Worm (Caenorhabditis elegans) whole organism, L4 larva: ENCODE measurements around the gene C25H3.3.

Experiments used
- T26A8.4 ChIP-seq: fragments of 200-800 bp; sonication (Bioruptor generic); IDR thresholded peaks from 2 replicates; pipeline ENCODE4 v1.3.6; 2022; ENCODE audit warnings: missing genetic modification characterization, missing compliant biosample characterization
- Y5F2A.4 ChIP-seq: fragments of 200-800 bp; sonication (Bioruptor generic); optimal IDR thresholded peaks from 2 replicates; lab custom pipeline; 2018; ENCODE audit warnings: mild to moderate bottlenecking, missing genetic modification characterization, missing compliant biosample characterization
- Y75B8A.6 ChIP-seq: fragments of 200-800 bp; sonication (Bioruptor generic); IDR thresholded peaks from 2 replicates; pipeline ENCODE4 v1.3.6; 2022; ENCODE audit warnings: missing genetic modification reagents, missing genetic modification characterization, missing compliant biosample characterization
- aha-1 ChIP-seq: fragments of 150-350 bp; peaks from one replicate; lab custom pipeline; 2014; ENCODE audit warnings: missing biosample characterization, missing genetic modification characterization
- aly-2 ChIP-seq: sonication (generic microtip); optimal IDR thresholded peaks from 2 replicates; lab custom pipeline; 2018; ENCODE audit warnings: missing biosample characterization, missing genetic modification characterization
- arid-1 ChIP-seq: fragments of 200-800 bp; sonication (Bioruptor generic); conservative IDR thresholded peaks from 2 replicates; pipeline ENCODE4 v1.3.6; 2022; ENCODE audit warnings: missing genetic modification reagents, missing genetic modification characterization, missing compliant biosample characterization
- attf-4 ChIP-seq: sonication (generic microtip); optimal IDR thresholded peaks from 3 replicates; lab custom pipeline; 2017; ENCODE audit warnings: missing biosample characterization, missing genetic modification characterization
- ceh-20 ChIP-seq: fragments of 200-800 bp; sonication (Bioruptor generic); IDR thresholded peaks from 2 replicates; pipeline ENCODE4 v1.3.6; 2022; ENCODE audit warnings: missing genetic modification reagents, missing genetic modification characterization, missing compliant biosample characterization
- ceh-28 ChIP-seq: fragments of 150-350 bp; optimal IDR thresholded peaks from 2 replicates; lab custom pipeline; 2014; ENCODE audit warnings: missing biosample characterization, missing genetic modification reagents, missing genetic modification characterization
- ceh-32 ChIP-seq: sonication (generic microtip); optimal IDR thresholded peaks from 2 replicates; lab custom pipeline; 2016; ENCODE audit warnings: mild to moderate bottlenecking, missing genetic modification characterization, missing compliant biosample characterization; ENCODE audit not compliant: poor library complexity
- ceh-44 ChIP-seq: fragments of 200-800 bp; sonication (Bioruptor generic); IDR thresholded peaks from 2 replicates; pipeline ENCODE4 v1.3.6; 2022; ENCODE audit warnings: missing genetic modification reagents, missing genetic modification characterization, missing compliant biosample characterization
- ctbp-1 ChIP-seq: fragments of 200-800 bp; sonication (Bioruptor generic); IDR thresholded peaks from 2 replicates; pipeline ENCODE4 v1.3.6; 2022; ENCODE audit warnings: missing genetic modification reagents, missing genetic modification characterization, missing compliant biosample characterization
- daf-12 ChIP-seq: fragments of 150-350 bp; optimal IDR thresholded peaks from 2 replicates; lab custom pipeline; 2014; ENCODE audit warnings: missing biosample characterization, missing genetic modification reagents, missing genetic modification characterization
- daf-19 ChIP-seq: fragments of 200-800 bp; sonication (Bioruptor generic); conservative IDR thresholded peaks from 2 replicates; pipeline ENCODE4 v1.3.6; 2022; ENCODE audit warnings: missing genetic modification characterization, missing compliant biosample characterization
- daf-8 ChIP-seq: fragments of 200-800 bp; sonication (Bioruptor generic); IDR thresholded peaks from 2 replicates; pipeline ENCODE4 v1.3.6; 2022; ENCODE audit warnings: missing genetic modification characterization, missing compliant biosample characterization
- dmd-8 ChIP-seq: fragments of 200-800 bp; sonication (Bioruptor generic); IDR thresholded peaks from 2 replicates; pipeline ENCODE4 v1.3.6; 2022; ENCODE audit warnings: missing genetic modification characterization, missing compliant biosample characterization
- dmd-9 ChIP-seq: fragments of 200-800 bp; sonication (Bioruptor generic); IDR thresholded peaks from 2 replicates; pipeline ENCODE4 v1.3.6; 2022; ENCODE audit warnings: missing genetic modification reagents, missing genetic modification characterization, missing compliant biosample characterization
- fkh-10 ChIP-seq: fragments of 150-350 bp; optimal IDR thresholded peaks from 2 replicates; lab custom pipeline; 2014; ENCODE audit warnings: missing biosample characterization, missing genetic modification reagents, missing genetic modification characterization
- hlh-11 ChIP-seq: fragments of 200-800 bp; sonication (Bioruptor generic); optimal IDR thresholded peaks from 2 replicates; lab custom pipeline; 2018; ENCODE audit warnings: mild to moderate bottlenecking, missing genetic modification characterization, missing compliant biosample characterization
- hmg-1.1 ChIP-seq: fragments of 200-800 bp; sonication (Bioruptor generic); IDR thresholded peaks from 2 replicates; pipeline ENCODE4 v1.3.6; 2022; ENCODE audit warnings: missing genetic modification reagents, missing genetic modification characterization, missing compliant biosample characterization
- lin-1 ChIP-seq: fragments of 200-800 bp; sonication (Bioruptor generic); IDR thresholded peaks from 2 replicates; pipeline ENCODE4 v1.3.6; 2022; ENCODE audit warnings: missing genetic modification reagents, missing genetic modification characterization, missing compliant biosample characterization
- lir-3 ChIP-seq: sonication (generic microtip); optimal IDR thresholded peaks from 2 replicates; lab custom pipeline; 2016; ENCODE audit warnings: mild to moderate bottlenecking, missing genetic modification characterization, missing compliant biosample characterization
- mes-2 ChIP-seq: sonication (generic microtip); optimal IDR thresholded peaks from 2 replicates; lab custom pipeline; 2016; ENCODE audit warnings: missing genotype, mild to moderate bottlenecking, missing genetic modification characterization, missing compliant biosample characterization; ENCODE audit not compliant: poor library complexity, severe bottlenecking
- mxl-2 ChIP-seq: fragments of 200-800 bp; sonication (Bioruptor generic); conservative IDR thresholded peaks from 2 replicates; pipeline ENCODE4 v1.3.6; 2022; ENCODE audit warnings: missing genetic modification reagents, missing genetic modification characterization, missing compliant biosample characterization
- nhr-11 ChIP-seq: fragments of 150-350 bp; optimal IDR thresholded peaks from 2 replicates; lab custom pipeline; 2014; ENCODE audit warnings: missing biosample characterization, missing genetic modification characterization
- nhr-111 ChIP-seq: fragments of 200-800 bp; sonication (Bioruptor generic); optimal IDR thresholded peaks from 2 replicates; lab custom pipeline; 2018; ENCODE audit warnings: mild to moderate bottlenecking, missing genetic modification characterization, missing compliant biosample characterization
- nhr-237 ChIP-seq: sonication (generic microtip); optimal IDR thresholded peaks from 2 replicates; lab custom pipeline; 2017; ENCODE audit warnings: missing biosample characterization, missing genetic modification characterization
- nhr-28 ChIP-seq: fragments of 150-350 bp; optimal IDR thresholded peaks from 2 replicates; lab custom pipeline; 2014; ENCODE audit warnings: missing biosample characterization, missing genetic modification characterization
- nhr-48 ChIP-seq: sonication (generic microtip); optimal IDR thresholded peaks from 2 replicates; lab custom pipeline; 2016; ENCODE audit warnings: mild to moderate bottlenecking, missing genetic modification characterization, missing compliant biosample characterization
- nhr-76 ChIP-seq: fragments of 150-350 bp; optimal IDR thresholded peaks from 2 replicates; lab custom pipeline; 2014; ENCODE audit warnings: missing biosample characterization, missing genetic modification characterization
- pha-4 ChIP-seq, 2 experiments: fragments of 150-350 bp in 1 of 2; fragments of 200-800 bp in 1 of 2; sonication (Bioruptor generic) in 1 of 2; IDR thresholded peaks in 1 of 2; optimal IDR thresholded peaks in 1 of 2; 2 replicates each; pipeline versions ENCODE4 v1.3.6 to Lab custom; 2014 to 2022; ENCODE audit warnings: missing genetic modification characterization in 2 of 2, missing genetic modification reagents in 2 of 2, missing biosample characterization in 1 of 2, missing compliant biosample characterization in 1 of 2
- php-3 ChIP-seq: fragments of 200-800 bp; sonication (Bioruptor generic); IDR thresholded peaks from 2 replicates; pipeline ENCODE4 v1.3.6; 2022; ENCODE audit warnings: missing genetic modification reagents, missing genetic modification characterization, missing compliant biosample characterization
- rbr-2 ChIP-seq: sonication (generic microtip); optimal IDR thresholded peaks from 2 replicates; lab custom pipeline; 2016; ENCODE audit warnings: missing genotype, missing genetic modification characterization, missing compliant biosample characterization
- set-16 ChIP-seq: fragments of 200-800 bp; sonication (Bioruptor generic); IDR thresholded peaks from 2 replicates; pipeline ENCODE4 v1.3.6; 2022; ENCODE audit warnings: missing genetic modification reagents, missing genetic modification characterization, missing compliant biosample characterization
- snpc-1.2 ChIP-seq: fragments of 200-800 bp; sonication (Bioruptor generic); IDR thresholded peaks from 2 replicates; pipeline ENCODE4 v1.3.6; 2022; ENCODE audit warnings: missing genetic modification reagents, missing genetic modification characterization, missing compliant biosample characterization
- tra-1 ChIP-seq: fragments of 200-800 bp; sonication (Bioruptor generic); IDR thresholded peaks from 2 replicates; pipeline ENCODE4 v1.3.6; 2022; ENCODE audit warnings: missing genetic modification reagents, missing genetic modification characterization, missing compliant biosample characterization
- unc-130 ChIP-seq: sonication (generic microtip); optimal IDR thresholded peaks from 2 replicates; lab custom pipeline; 2016; ENCODE audit warnings: missing genetic modification reagents, missing genetic modification characterization, missing compliant biosample characterization
- unc-62 ChIP-seq, 3 experiments: fragments of 150-350 bp in 1 of 3; sonication (generic microtip); optimal IDR thresholded peaks in 2 of 3; peaks in 1 of 3; 1 replicate in 1 of 3; 2 replicates in 2 of 3; lab custom pipeline; 2014 to 2017; ENCODE audit warnings: missing biosample characterization in 3 of 3, missing genetic modification characterization in 3 of 3, missing genetic modification reagents in 3 of 3, missing genotype in 1 of 3
- zfp-2 ChIP-seq: sonication (generic microtip); optimal IDR thresholded peaks from 2 replicates; lab custom pipeline; 2016; ENCODE audit warnings: mild to moderate bottlenecking, missing genetic modification characterization, missing compliant biosample characterization
- zfp-3 ChIP-seq: fragments of 200-800 bp; sonication (Bioruptor generic); conservative IDR thresholded peaks from 2 replicates; pipeline ENCODE4 v1.3.6; 2022; ENCODE audit warnings: missing genetic modification reagents, missing genetic modification characterization, missing compliant biosample characterization

Gene C25H3.3

ce11 chrII:5714807-5715206, 20.8 kb downstream of the C25H3.3 start, which contains the start of the genes tiar-1 and lelo-4 (continued):
- TF ChIP-seq daf-19 (GFP tag; lab: Robert Waterston, UW), result no peak
- no peak for TF ChIP-seq dmd-8 (GFP tag; lab: Robert Waterston, UW)
- no peak for TF ChIP-seq aha-1 (tag; lab: Kevin White, UChicago)
- TF ChIP-seq unc-130 (GFP tag; lab: Kevin White, UChicago), result peak; percentile 9
- TF ChIP-seq tra-1, result no peak
- TF ChIP-seq dmd-9, result no peak
- TF ChIP-seq nhr-48 (tag; lab: Kevin White, UChicago), result no peak
- no peak for TF ChIP-seq ceh-20
- TF ChIP-seq aly-2, result no peak
- TF ChIP-seq ceh-44, result no peak
- no peak for TF ChIP-seq T26A8.4 (GFP tag; lab: Robert Waterston, UW)
- TF ChIP-seq mes-2 (tag; lab: Kevin White, UChicago), result peak; percentile 84
- TF ChIP-seq Y75B8A.6 (GFP tag; lab: Robert Waterston, UW), result no peak

- TF ChIP-seq mes-2 (tag; lab: Kevin White, UChicago) (peak; percentile 59), daf-12 (tag; lab: Kevin White, UChicago) (no peak)
These were observed 21.9 kb downstream of the C25H3.3 start, which contains the start of the genes C18A3.10 and C18A3.3 for ce11 chrII:5715745-5716357. TSS of gene C18A3.10 (minus strand) at chrII:5715845. TSS of gene C18A3.3 (plus strand) at chrII:5716307.

- TF ChIP-seq lin-1 (GFP tag; lab: Robert Waterston, UW), result no peak
- TF ChIP-seq set-16 (GFP tag; lab: Robert Waterston, UW), result no peak
- TF ChIP-seq Y5F2A.4 (GFP tag; lab: Kevin White, UChicago), result no peak
- TF ChIP-seq ctbp-1 (GFP tag; lab: Robert Waterston, UW), result no peak
- no peak for TF ChIP-seq daf-8 (GFP tag; lab: Robert Waterston, UW)
- TF ChIP-seq ceh-28, result no peak
- no peak for TF ChIP-seq nhr-76 (tag; lab: Kevin White, UChicago)
- TF ChIP-seq arid-1 (GFP tag; lab: Robert Waterston, UW), result no peak
- TF ChIP-seq pha-4 (GFP tag; IDR thresholded peaks at IDR 0.05; lab: Robert Waterston, UW), result no peak
- no peak for TF ChIP-seq pha-4 (tag; optimal IDR thresholded peaks at IDR 0.05; lab: Kevin White, UChicago)
- no peak for TF ChIP-seq aha-1 (tag; lab: Kevin White, UChicago)
- TF ChIP-seq zfp-3, result no peak
- TF ChIP-seq, all 104 proteins: peak for 0
These were observed 23.8 kb downstream of the C25H3.3 start, which contains the start of gene zipt-3 for ce11 chrII:5717831-5718230. TSS of gene zipt-3 (plus strand) at chrII:5718131.

ce11 chrII:5719848-5720247, 25.9 kb downstream of the C25H3.3 start, which contains the start of gene damt-1:
TSS of gene damt-1 (plus strand) at chrII:5720148.
- TF ChIP-seq unc-62 (GFP tag; optimal IDR thresholded peaks at IDR 0.05 in 1 of 2; lab: Kevin White, UChicago), result peak in 1 of 2 experiments; percentile 10
- TF ChIP-seq unc-62 (tag; optimal IDR thresholded peaks at IDR 0.05; lab: Kevin White, UChicago), result no peak
- no peak for TF ChIP-seq hlh-11 (tag; lab: Kevin White, UChicago)
- TF ChIP-seq, all 104 proteins: peak for 1

ce11 chrII:5725094-5725493, 31.1 kb downstream of the C25H3.3 start:
- TF ChIP-seq lir-3 (tag; lab: Kevin White, UChicago), result no peak
- no peak for TF ChIP-seq nhr-28 (tag; lab: Kevin White, UChicago)
- TF ChIP-seq unc-130 (GFP tag; lab: Kevin White, UChicago), result no peak
- TF ChIP-seq hmg-1.1 (GFP tag; lab: Robert Waterston, UW), result peak; percentile 86
- no peak for TF ChIP-seq zfp-2 (tag; lab: Kevin White, UChicago)
- TF ChIP-seq arid-1 (GFP tag; lab: Robert Waterston, UW), result no peak
- no peak for TF ChIP-seq dmd-9
- TF ChIP-seq hlh-11 (tag; lab: Kevin White, UChicago), result no peak
- no peak for TF ChIP-seq nhr-111 (GFP tag; lab: Kevin White, UChicago)
- TF ChIP-seq snpc-1.2 (GFP tag; lab: Robert Waterston, UW), result no peak
- peak; percentile 84 for TF ChIP-seq fkh-10 (GFP tag; lab: Kevin White, UChicago)
- TF ChIP-seq rbr-2 (tag; lab: Kevin White, UChicago), result peak; percentile 84
- no peak for TF ChIP-seq mxl-2
- TF ChIP-seq php-3, result no peak
- no peak for TF ChIP-seq nhr-237 (tag; lab: Kevin White, UChicago)
- TF ChIP-seq unc-62 (GFP tag; optimal IDR thresholded peaks at IDR 0.05 in 1 of 2; lab: Kevin White, UChicago), result peak in 1 of 2 experiments; percentile 75
- TF ChIP-seq unc-62 (tag; optimal IDR thresholded peaks at IDR 0.05; lab: Kevin White, UChicago), result no peak
- peak; percentile 61 for TF ChIP-seq ceh-28
- no peak for TF ChIP-seq tra-1
- no peak for TF ChIP-seq ceh-32
- TF ChIP-seq nhr-11 (tag; lab: Kevin White, UChicago), result peak; percentile 57
- no peak for TF ChIP-seq nhr-48 (tag; lab: Kevin White, UChicago)
- no peak for TF ChIP-seq attf-4
